Fruit fly (Drosophila melanogaster) S2 (cell line): Measurements from ENCODE around the gene ATPsynCF6.

ENCODE experiments used
- CG8478 ChIP-seq: fragments of >200 bp; optimal IDR thresholded peaks from 2 replicates; lab custom pipeline; 2018
- CTCF ChIP-seq, 2 experiments: fragments of >200 bp; optimal IDR thresholded peaks; 2 replicates each; lab custom pipeline; 2018

ATPsynCF6 gene

dm6 chr3R:23347432-23348305 lies 8.2 kb downstream of the ATPsynCF6 start, which contains the start of gene PolE1:
PolE1 (plus strand) TSS chr3R:23348128.
- no peak for TF ChIP-seq CTCF (optimal IDR thresholded peaks at IDR 0.05; lab: Kevin White, UChicago)
- TF ChIP-seq CG8478 (lab: Kevin White, UChicago) = no peak

dm6 chr3R:23346893-23347396 lies 8.9 kb downstream of the ATPsynCF6 start:
- TF ChIP-seq CTCF (optimal IDR thresholded peaks at IDR 0.05; lab: Kevin White, UChicago) (no peak), CG8478 (lab: Kevin White, UChicago) (no peak)

- TF ChIP-seq CTCF (optimal IDR thresholded peaks at IDR 0.05; lab: Kevin White, UChicago) (no peak), CG8478 (lab: Kevin White, UChicago) (no peak)
Observed at dm6 chr3R:23346007-23346681, 9.7 kb downstream of the ATPsynCF6 start, which contains the start of gene pnt. pnt (minus strand) TSS chr3R:23346167.

dm6 chr3R:23345057-23345776 lies 10.6 kb downstream of the ATPsynCF6 start:
- no peak for TF ChIP-seq CG8478 (lab: Kevin White, UChicago)
- TF ChIP-seq CTCF (optimal IDR thresholded peaks at IDR 0.05; lab: Kevin White, UChicago) = no peak

dm6 chr3R:23343707-23344310 lies 12.1 kb downstream of the ATPsynCF6 start:
- TF ChIP-seq CG8478 (lab: Kevin White, UChicago) (no peak), CTCF (optimal IDR thresholded peaks at IDR 0.05; lab: Kevin White, UChicago) (no peak)

- TF ChIP-seq CG8478 (lab: Kevin White, UChicago) (no peak), CTCF (optimal IDR thresholded peaks at IDR 0.05; lab: Kevin White, UChicago) (no peak)
Observed at dm6 chr3R:23341769-23342352, 14.0 kb downstream of the ATPsynCF6 start.

dm6 chr3R:23340621-23341020 lies 15.2 kb downstream of the ATPsynCF6 start:
- TF ChIP-seq CTCF (optimal IDR thresholded peaks at IDR 0.05; lab: Kevin White, UChicago) (no peak), CG8478 (lab: Kevin White, UChicago) (no peak)

dm6 chr3R:23338290-23338689 lies 17.6 kb downstream of the ATPsynCF6 start:
- TF ChIP-seq CTCF (optimal IDR thresholded peaks at IDR 0.05; lab: Kevin White, UChicago) (no peak), CG8478 (lab: Kevin White, UChicago) (no peak)

dm6 chr3R:23337183-23337825 lies 18.6 kb downstream of the ATPsynCF6 start:
- no peak for TF ChIP-seq CTCF (optimal IDR thresholded peaks at IDR 0.05; lab: Kevin White, UChicago)
- TF ChIP-seq CG8478 (lab: Kevin White, UChicago) = no peak

- TF ChIP-seq CTCF (optimal IDR thresholded peaks at IDR 0.05; lab: Kevin White, UChicago) (no peak), CG8478 (lab: Kevin White, UChicago) (no peak)
Observed at dm6 chr3R:23336513-23336912, 19.4 kb downstream of the ATPsynCF6 start.

dm6 chr3R:23335577-23335976 lies 20.3 kb downstream of the ATPsynCF6 start:
- no peak for TF ChIP-seq CG8478 (lab: Kevin White, UChicago)
- no peak for TF ChIP-seq CTCF (optimal IDR thresholded peaks at IDR 0.05; lab: Kevin White, UChicago)

- TF ChIP-seq CG8478 (lab: Kevin White, UChicago) (no peak), CTCF (optimal IDR thresholded peaks at IDR 0.05; lab: Kevin White, UChicago) (no peak)
Observed at dm6 chr3R:23334866-23335265, 21.0 kb downstream of the ATPsynCF6 start.
